Fruit fly (Drosophila melanogaster): ENCODE results near the gene CG7044.
A peak's percentile ranks its signal among the peaks of the same experiment; 100 is the strongest.

CG7044 gene

DNA sequence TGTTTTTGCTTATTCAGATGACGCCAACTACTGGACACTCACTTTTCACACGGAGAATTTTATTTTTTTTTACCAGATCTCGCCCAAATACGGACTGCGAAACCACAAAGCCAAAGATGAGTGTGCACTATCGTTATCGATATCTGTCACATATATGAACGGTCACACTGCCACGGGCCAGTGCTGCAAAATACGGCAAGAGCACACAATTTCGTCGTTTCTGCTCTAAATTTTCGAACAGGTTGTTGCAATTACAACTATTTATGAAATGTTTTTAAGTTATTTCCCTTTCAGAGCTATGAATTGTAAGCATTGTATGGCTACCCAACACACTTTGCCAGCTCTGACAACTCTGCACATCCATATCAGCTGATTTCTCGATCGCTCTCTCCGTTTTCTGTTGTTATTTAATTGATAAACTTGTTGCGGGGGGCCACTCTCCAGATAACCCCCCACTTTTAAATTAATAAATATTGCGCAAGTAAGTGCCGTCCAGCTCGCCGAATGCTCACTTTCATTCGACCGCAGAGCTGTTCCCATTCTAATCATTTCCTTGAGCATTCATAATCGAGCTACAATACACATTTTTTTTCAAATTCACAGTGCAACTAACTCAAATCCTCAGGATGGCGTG, 26.0 kb upstream of the CG7044 start, which contains the start of the genes slmb and CG5793 (continued):
- TF ChIP-seq pfk (GFP tag; optimal IDR thresholded peaks at IDR 0.05) (no peak), tx (GFP tag; optimal IDR thresholded peaks at IDR 0.05) (peak; percentile 1), Trl (optimal IDR thresholded peaks at IDR 0.05) (peak in 1 of 2 experiments; percentile 55), Trl (GFP tag; optimal IDR thresholded peaks at IDR 0.05) (peak; percentile 21), zfh1 (GFP tag; IDR thresholded peaks at IDR 0.05) (peak; percentile 64; the same call in 2 of the 3 replicates), CG14710 (tag; optimal IDR thresholded peaks at IDR 0.05) (peak; percentile 66), Hsf (GFP tag; optimal IDR thresholded peaks at IDR 0.05) (peak; percentile 35), CG5245 (GFP tag; optimal IDR thresholded peaks at IDR 0.05) (peak; percentile 19), CG10366 (GFP tag; IDR thresholded peaks at IDR 0.05) (peak; percentile 29; the same call in 1 of the 2 replicates), Dref (GFP tag; IDR thresholded peaks at IDR 0.05) (peak; percentile 77), Abd-B (GFP tag; optimal IDR thresholded peaks at IDR 0.05) (peak; percentile 12), Lim3 (GFP tag; IDR thresholded peaks at IDR 0.05) (no peak), wdn (GFP tag; IDR thresholded peaks at IDR 0.05) (0 out of 2 replicates have a peak, but pooled peaks have one; percentile 2), CG4328 (GFP tag; optimal IDR thresholded peaks at IDR 0.05) (peak; percentile 33), CG18011 (GFP tag; optimal IDR thresholded peaks at IDR 0.05) (peak; percentile 28), hkb (optimal IDR thresholded peaks at IDR 0.05) (no peak), hkb (GFP tag; IDR thresholded peaks at IDR 0.05) (peak; percentile 37; the same call in 1 of the 2 replicates), Dll (GFP tag; IDR thresholded peaks at IDR 0.05; ENCODE audit: partially characterized antibody) (peak; percentile 69), CG8944 (GFP tag; optimal IDR thresholded peaks at IDR 0.05) (peak; percentile 54), CG3995 (GFP tag; optimal IDR thresholded peaks at IDR 0.05) (peak; percentile 10), Ssrp (tag; optimal IDR thresholded peaks at IDR 0.05) (no peak), Hr51 (GFP tag; optimal IDR thresholded peaks at IDR 0.05) (peak in 1 of 2 experiments; percentile 14), CG6254 (GFP tag; optimal IDR thresholded peaks at IDR 0.05) (no peak), CG4404 (GFP tag; IDR thresholded peaks at IDR 0.05) (no peak), CG1647 (GFP tag; optimal IDR thresholded peaks at IDR 0.05) (no peak), CG8290 (GFP tag; optimal IDR thresholded peaks at IDR 0.05) (peak; percentile 23), CG8290 (tag; optimal IDR thresholded peaks at IDR 0.05) (no peak), Oli (tag; optimal IDR thresholded peaks at IDR 0.05) (peak; percentile 13), CG14014 (GFP tag; IDR thresholded peaks at IDR 0.05) (0 out of 2 replicates have a peak, but pooled peaks have one; percentile 32), Sin3A (optimal IDR thresholded peaks at IDR 0.05) (peak; percentile 94), CG9727 (GFP tag; optimal IDR thresholded peaks at IDR 0.05) (peak; percentile 49), CG18599 (GFP tag; optimal IDR thresholded peaks at IDR 0.05) (no peak), Meics (GFP tag; optimal IDR thresholded peaks at IDR 0.05) (peak; percentile 20), dmrt11E (tag; optimal IDR thresholded peaks at IDR 0.05) (peak; percentile 36), CG11456 (GFP tag; IDR thresholded peaks at IDR 0.05) (peak; percentile 58; the same call in 1 of the 3 replicates), CG11085 (GFP tag; IDR thresholded peaks at IDR 0.05) (peak; percentile 37; the same call in 1 of the 2 replicates), trh (GFP tag; optimal IDR thresholded peaks at IDR 0.05) (peak; percentile 33), usp (GFP tag; optimal IDR thresholded peaks at IDR 0.05) (no peak), sens-2 (GFP tag; IDR thresholded peaks at IDR 0.05) (no peak), Side (GFP tag; optimal IDR thresholded peaks at IDR 0.05) (peak; percentile 56), MESR4 (GFP tag; optimal IDR thresholded peaks at IDR 0.05) (peak; percentile 42), B-H2 (GFP tag; optimal IDR thresholded peaks at IDR 0.05) (peak; percentile 34), ken (GFP tag; IDR thresholded peaks at IDR 0.05) (peak; percentile 62; the same call in 1 of the 3 replicates), CG7928 (GFP tag; optimal IDR thresholded peaks at IDR 0.05) (no peak), unpg (GFP tag; optimal IDR thresholded peaks at IDR 0.05) (peak; percentile 33), gsb-n (tag; optimal IDR thresholded peaks at IDR 0.05) (peak; percentile 25), CG12155 (GFP tag; optimal IDR thresholded peaks at IDR 0.05) (peak; percentile 59), jumu (GFP tag; optimal IDR thresholded peaks at IDR 0.05) (peak; percentile 74), caup (GFP tag; optimal IDR thresholded peaks at IDR 0.05; ENCODE audit: severe bottlenecking) (peak; percentile 42), CG31365 (tag; optimal IDR thresholded peaks at IDR 0.05) (no peak)
